Worm (Caenorhabditis elegans): ENCODE measurements around the gene Y55F3BR.10.

The Y55F3BR.10 gene

ce11 chrIV:845198-845597 lies 13.0 kb downstream of the Y55F3BR.10 start, which contains the start of gene lgc-33:
lgc-33 (plus strand) TSS chrIV:845498.
- TF ChIP-seq pha-4 (tag; optimal IDR thresholded peaks at IDR 0.05) (no peak), lin-32 (GFP tag; optimal IDR thresholded peaks at IDR 0.05) (no peak), mab-5 (tag; optimal IDR thresholded peaks at IDR 0.05) (no peak), elt-3 (tag; optimal IDR thresholded peaks at IDR 0.05) (no peak), bed-3 (GFP tag; optimal IDR thresholded peaks at IDR 0.05) (no peak), ceh-43 (GFP tag; optimal IDR thresholded peaks at IDR 0.05) (no peak), ceh-39 (tag; optimal IDR thresholded peaks at IDR 0.05) (no peak), nhr-76 (tag; optimal IDR thresholded peaks at IDR 0.05) (no peak), ces-1 (GFP tag; optimal IDR thresholded peaks at IDR 0.05) (no peak)

ce11 chrIV:848207-848606 lies 16.0 kb downstream of the Y55F3BR.10 start:
- TF ChIP-seq nhr-237 (tag; optimal IDR thresholded peaks at IDR 0.05), result no peak
- no peak for TF ChIP-seq bed-3 (GFP tag; optimal IDR thresholded peaks at IDR 0.05)
- TF ChIP-seq nhr-2 (tag; optimal IDR thresholded peaks at IDR 0.05), result no peak
- no peak for TF ChIP-seq elt-3 (tag; optimal IDR thresholded peaks at IDR 0.05)

ce11 chrIV:854357-855269 lies 22.4 kb downstream of the Y55F3BR.10 start, which contains the start of the genes lem-4 and Y55F3BR.11:
lem-4 (minus strand) TSS chrIV:854780.
Y55F3BR.11 (plus strand) TSS chrIV:855219.
- TF ChIP-seq ztf-11 (tag; optimal IDR thresholded peaks at IDR 0.05) (no peak), nhr-237 (tag; optimal IDR thresholded peaks at IDR 0.05) (peak; percentile 51), sem-2 (GFP tag; optimal IDR thresholded peaks at IDR 0.05) (no peak), nhr-12 (tag; optimal IDR thresholded peaks at IDR 0.05) (no peak), ceh-39 (tag; optimal IDR thresholded peaks at IDR 0.05) (peak; percentile 60), elt-3 (tag; optimal IDR thresholded peaks at IDR 0.05) (no peak), mab-5 (tag; optimal IDR thresholded peaks at IDR 0.05) (no peak), pha-4 (tag; optimal IDR thresholded peaks at IDR 0.05) (peak; percentile 42), mep-1 (tag; optimal IDR thresholded peaks at IDR 0.05) (no peak), unc-39 (tag; optimal IDR thresholded peaks at IDR 0.05) (no peak), lsy-2 (tag; optimal IDR thresholded peaks at IDR 0.05) (peak; percentile 53), hlh-1 (tag; optimal IDR thresholded peaks at IDR 0.05) (peak; percentile 18), ces-1 (GFP tag; optimal IDR thresholded peaks at IDR 0.05) (peak; percentile 42), ham-2 (GFP tag; optimal IDR thresholded peaks at IDR 0.05) (no peak), unc-120 (tag; optimal IDR thresholded peaks at IDR 0.05; ENCODE audit: poor library complexity, severe bottlenecking) (no peak), lin-13 (tag; optimal IDR thresholded peaks at IDR 0.05) (peak; percentile 52), cnd-1 (tag; optimal IDR thresholded peaks at IDR 0.05) (no peak), bed-3 (GFP tag; optimal IDR thresholded peaks at IDR 0.05) (no peak)

- TF ChIP-seq drap-1 (GFP tag; optimal IDR thresholded peaks at IDR 0.05) (no peak), hlh-1 (tag; optimal IDR thresholded peaks at IDR 0.05) (no peak), ceh-39 (tag; optimal IDR thresholded peaks at IDR 0.05) (no peak), M03D4.4 (tag; optimal IDR thresholded peaks at IDR 0.05) (no peak), snpc-4 (tag; optimal IDR thresholded peaks at IDR 0.05) (no peak), ztf-11 (tag; optimal IDR thresholded peaks at IDR 0.05) (no peak), flh-1 (GFP tag; optimal IDR thresholded peaks at IDR 0.05) (no peak), mab-5 (tag; optimal IDR thresholded peaks at IDR 0.05) (no peak)
Observed at ce11 chrIV:855483-855882, 23.2 kb downstream of the Y55F3BR.10 start.

ce11 chrIV:856038-856437 lies 23.8 kb downstream of the Y55F3BR.10 start:
- TF ChIP-seq snpc-4 (tag; optimal IDR thresholded peaks at IDR 0.05), result no peak
- TF ChIP-seq nhr-12 (tag; optimal IDR thresholded peaks at IDR 0.05), result no peak
- no peak for TF ChIP-seq nhr-28 (tag; optimal IDR thresholded peaks at IDR 0.05)
- TF ChIP-seq pha-4 (tag; optimal IDR thresholded peaks at IDR 0.05), result no peak
- TF ChIP-seq M03D4.4 (tag; optimal IDR thresholded peaks at IDR 0.05), result no peak
- TF ChIP-seq bed-3 (GFP tag; optimal IDR thresholded peaks at IDR 0.05), result no peak
- no peak for TF ChIP-seq zip-8 (tag; optimal IDR thresholded peaks at IDR 0.05)
- no peak for TF ChIP-seq ceh-39 (tag; optimal IDR thresholded peaks at IDR 0.05)
- TF ChIP-seq ceh-43 (GFP tag; optimal IDR thresholded peaks at IDR 0.05), result no peak
- TF ChIP-seq lsy-2 (tag; optimal IDR thresholded peaks at IDR 0.05), result no peak
- no peak for TF ChIP-seq blmp-1 (tag; optimal IDR thresholded peaks at IDR 0.05)
- no peak for TF ChIP-seq elt-3 (tag; optimal IDR thresholded peaks at IDR 0.05)
- TF ChIP-seq lin-13 (tag; optimal IDR thresholded peaks at IDR 0.05), result no peak
- no peak for TF ChIP-seq unc-62 (GFP tag; optimal IDR thresholded peaks at IDR 0.05)
- no peak for TF ChIP-seq flh-1 (GFP tag; optimal IDR thresholded peaks at IDR 0.05)
- TF ChIP-seq elt-1 (tag; optimal IDR thresholded peaks at IDR 0.05; ENCODE audit: borderline replicate concordance, insufficient read depth), result no peak
- TF ChIP-seq hlh-1 (tag; optimal IDR thresholded peaks at IDR 0.05), result no peak
- no peak for TF ChIP-seq drap-1 (GFP tag; optimal IDR thresholded peaks at IDR 0.05)

Measured in whole organism, mixed stage, embryonic.